Fruit fly (Drosophila melanogaster) whole organism, pupa: ENCODE results near the gene Phb1.

Source experiments
- CG13204 ChIP-seq: fragments of 200-800 bp; sonication (Bioruptor generic); optimal IDR thresholded peaks from 2 replicates; lab custom pipeline; 2018; ENCODE audit warnings: missing biosample characterization, mild to moderate bottlenecking, missing genetic modification characterization, moderate library complexity
- CG14655 ChIP-seq: fragments of 200-800 bp; sonication (Bioruptor generic); optimal IDR thresholded peaks from 3 replicates; lab custom pipeline; 2017; ENCODE audit warnings: mild to moderate bottlenecking, missing biosample characterization, missing genetic modification reagents, missing genetic modification characterization
- CG15710 ChIP-seq: fragments of 200-800 bp; sonication (Bioruptor generic); optimal IDR thresholded peaks from 2 replicates; lab custom pipeline; 2018; ENCODE audit warnings: missing biosample characterization, mild to moderate bottlenecking, missing genetic modification characterization, moderate library complexity
- CG17806 ChIP-seq: fragments of 200-800 bp; sonication (Bioruptor generic); optimal IDR thresholded peaks from 2 replicates; lab custom pipeline; 2018; ENCODE audit warnings: missing biosample characterization, mild to moderate bottlenecking, missing genetic modification characterization, moderate library complexity
- CG32121 ChIP-seq: fragments of 200-800 bp; sonication (Bioruptor generic); IDR thresholded peaks from 2 replicates; pipeline ENCODE4 v1.3.6; 2022; ENCODE audit warnings: missing biosample characterization, missing genetic modification characterization
- CG8159 ChIP-seq: fragments of 200-800 bp; sonication (Bioruptor generic); optimal IDR thresholded peaks from 3 replicates; lab custom pipeline; 2018; ENCODE audit warnings: missing biosample characterization, mild to moderate bottlenecking, missing genetic modification characterization, moderate library complexity
- CG8301 ChIP-seq: fragments of 200-800 bp; sonication (Bioruptor generic); optimal IDR thresholded peaks from 2 replicates; lab custom pipeline; 2018; ENCODE audit warnings: missing biosample characterization, mild to moderate bottlenecking, missing genetic modification characterization
- CG9948 ChIP-seq: fragments of 200-800 bp; sonication (Bioruptor generic); optimal IDR thresholded peaks from 2 replicates; lab custom pipeline; 2018; ENCODE audit warnings: missing biosample characterization, mild to moderate bottlenecking, missing genetic modification characterization, moderate library complexity
- D1 ChIP-seq: fragments of 200-800 bp; sonication (Bioruptor generic); optimal IDR thresholded peaks from 2 replicates; lab custom pipeline; 2018; ENCODE audit warnings: missing biosample characterization, mild to moderate bottlenecking, missing genetic modification characterization, moderate library complexity
- EcR ChIP-seq: fragments of 200-800 bp; sonication (Bioruptor generic); optimal IDR thresholded peaks from 3 replicates; lab custom pipeline; 2019; ENCODE audit warnings: missing biosample characterization, missing genetic modification characterization, mild to moderate bottlenecking, moderate library complexity, missing genetic modification reagents
- Snoo ChIP-seq: fragments of 200-800 bp; sonication (Bioruptor generic); optimal IDR thresholded peaks from 3 replicates; lab custom pipeline; 2017; ENCODE audit warnings: missing biosample characterization, mild to moderate bottlenecking, missing genetic modification characterization, inconsistent platforms
- gl ChIP-seq: fragments of 200-800 bp; sonication (Bioruptor generic); optimal IDR thresholded peaks from 2 replicates; lab custom pipeline; 2018; ENCODE audit warnings: missing biosample characterization, mild to moderate bottlenecking, missing genetic modification characterization

- TF ChIP-seq Snoo (tag; lab: Kevin White, UChicago) (no peak), EcR (GFP tag; lab: Kevin White, UChicago) (no peak), CG9948 (tag; lab: Kevin White, UChicago) (no peak), CG8159 (tag; lab: Kevin White, UChicago) (no peak), CG32121 (GFP tag; lab: Robert Waterston, UW) (no peak), D1 (no peak), CG15710 (tag; lab: Kevin White, UChicago) (no peak), CG13204 (no peak), gl (tag; lab: Kevin White, UChicago) (no peak), CG8301 (tag; lab: Kevin White, UChicago) (no peak), CG14655 (GFP tag; lab: Kevin White, UChicago) (no peak), CG17806 (tag; lab: Kevin White, UChicago) (no peak)
These were observed 23.0 kb upstream of the Phb1 start for dm6 chr2L:19146645-19147044.
